Comparison of ENCODE assay signal across 4 worm cellular contexts in genomic region chrV:3409498-3409897, ce11.
A peak's percentile ranks its signal among the peaks of the same experiment; 100 is the strongest.
TF ChIP-seq lines count a peak whose summit lies in the region.

No protein-coding gene starts in this region.

TF ChIP-seq in whole organism, L1 larva, 84 proteins besides CTCF, POLR2A, EP300 and RAD21:
- TF ChIP-seq zag-1 (tag; optimal IDR thresholded peaks at IDR 0.05; lab: Kevin White, UChicago), result no peak
- TF ChIP-seq lir-3 (tag; optimal IDR thresholded peaks at IDR 0.05; lab: Kevin White, UChicago; ENCODE audit: poor library complexity), result no peak
- TF ChIP-seq ceh-8 (GFP tag; optimal IDR thresholded peaks at IDR 0.05; lab: Kevin White, UChicago), result no peak
- TF ChIP-seq dsc-1 (tag; optimal IDR thresholded peaks at IDR 0.05; lab: Kevin White, UChicago), result peak; percentile 14

TF ChIP-seq in whole organism, L2 larva, 48 proteins besides CTCF, POLR2A, EP300 and RAD21:
- TF ChIP-seq zag-1 (tag; optimal IDR thresholded peaks at IDR 0.05; lab: Kevin White, UChicago) (peak; percentile 33), skn-1 (tag; optimal IDR thresholded peaks at IDR 0.05; lab: Kevin White, UChicago) (no peak), nhr-237 (tag; optimal IDR thresholded peaks at IDR 0.05; lab: Kevin White, UChicago) (no peak)

TF ChIP-seq in whole organism, L3 larva, 47 proteins besides CTCF, POLR2A, EP300 and RAD21:
- TF ChIP-seq nfya-1 (tag; optimal IDR thresholded peaks at IDR 0.05; lab: Kevin White, UChicago; ENCODE audit: insufficient read depth) (no peak), lin-39 (tag; optimal IDR thresholded peaks at IDR 0.05; lab: Kevin White, UChicago) (peak; percentile 75)

TF ChIP-seq in whole organism, L4 larva, 104 proteins besides CTCF, POLR2A, EP300 and RAD21:
- TF ChIP-seq ceh-82 (tag; optimal IDR thresholded peaks at IDR 0.05; lab: Kevin White, UChicago) (no peak), vab-7 (GFP tag; IDR thresholded peaks at IDR 0.05; lab: Robert Waterston, UW) (no peak), unc-62 (GFP tag; optimal IDR thresholded peaks at IDR 0.05 in 1 of 2; lab: Kevin White, UChicago) (peak in 1 of 2 experiments; percentile 61), unc-62 (tag; optimal IDR thresholded peaks at IDR 0.05; lab: Kevin White, UChicago) (no peak), ZK337.2 (GFP tag; IDR thresholded peaks at IDR 0.05; lab: Robert Waterston, UW) (0 out of 2 replicates have a peak, but pooled peaks have one; percentile 7), aha-1 (tag; lab: Kevin White, UChicago) (peak; percentile 81), Y5F2A.4 (GFP tag; optimal IDR thresholded peaks at IDR 0.05; lab: Kevin White, UChicago) (no peak)

Comparison
In these comparisons a context has a peak if more than half of its experiments do, and no peak if none do; other contexts are left out.
1. Of the 29 proteins assayed by ChIP-seq in both whole organism, L4 larva and whole organism, L1 larva: peak only in whole organism, L4 larva: aha-1; only in whole organism, L1 larva: none; in both: none; in neither: 27; mixed calls (peak in some experiments, not most) for 1.